Fruit fly (Drosophila melanogaster) whole organism, wandering third instar larva: ENCODE results near the gene CG33333.

ENCODE experiments used
- Abd-B ChIP-seq: fragments of >200 bp; optimal IDR thresholded peaks from 2 replicates; lab custom pipeline; 2017; ENCODE audit warnings: missing biosample characterization, missing genetic modification characterization
- CG9705 ChIP-seq: fragments of 200-800 bp; sonication (Bioruptor generic); optimal IDR thresholded peaks from 2 replicates; lab custom pipeline; 2018; ENCODE audit warnings: missing biosample characterization, mild to moderate bottlenecking, missing genetic modification characterization
- CrebA ChIP-seq: fragments of 200-800 bp; sonication (Bioruptor generic); optimal IDR thresholded peaks from 2 replicates; lab custom pipeline; 2016; ENCODE audit warnings: missing biosample characterization, mild to moderate bottlenecking, missing genetic modification characterization, borderline replicate concordance
- Dif ChIP-seq: fragments of 200-275, 200-300 bp; sonication (Bioruptor generic); optimal IDR thresholded peaks from 2 replicates; lab custom pipeline; 2018; ENCODE audit warnings: missing biosample characterization, missing genetic modification characterization; ENCODE audit not compliant: partially characterized antibody
- GATAd ChIP-seq: sonication (Bioruptor generic); optimal IDR thresholded peaks from 2 replicates; lab custom pipeline; 2016; ENCODE audit warnings: missing biosample characterization, missing genetic modification characterization
- HLH106 ChIP-seq: fragments of 200-800 bp; optimal IDR thresholded peaks from 3 replicates; lab custom pipeline; 2019; ENCODE audit warnings: missing biosample characterization, mild to moderate bottlenecking, missing genetic modification characterization, moderate library complexity
- Hnf4 ChIP-seq: fragments of 200-800 bp; sonication (Bioruptor generic); optimal IDR thresholded peaks from 2 replicates; lab custom pipeline; 2016; ENCODE audit warnings: missing biosample characterization, mild to moderate bottlenecking, missing genetic modification characterization
- Hr78 ChIP-seq: fragments of >200 bp; optimal IDR thresholded peaks from 2 replicates; lab custom pipeline; 2017; ENCODE audit warnings: missing biosample characterization, missing genetic modification characterization
- Hr83 ChIP-seq: fragments of 200-300 bp; sonication (Bioruptor generic); optimal IDR thresholded peaks from 2 replicates; lab custom pipeline; 2016; ENCODE audit warnings: missing biosample characterization, mild to moderate bottlenecking, missing genetic modification characterization, moderate library complexity; ENCODE audit not compliant: poor library complexity, severe bottlenecking
- Jra ChIP-seq: sonication (Bioruptor generic); optimal IDR thresholded peaks from 2 replicates; lab custom pipeline; 2016; ENCODE audit warnings: missing biosample characterization, missing genetic modification characterization
- Mio ChIP-seq: sonication (Bioruptor generic); optimal IDR thresholded peaks from 2 replicates; lab custom pipeline; 2016; ENCODE audit warnings: missing biosample characterization, missing genetic modification characterization
- Myc ChIP-seq: fragments of >200 bp; optimal IDR thresholded peaks from 2 replicates; lab custom pipeline; 2017
- N ChIP-seq: fragments of >200 bp; optimal IDR thresholded peaks from 2 replicates; lab custom pipeline; 2018; ENCODE audit warnings: missing biosample characterization, missing external identifiers, missing genetic modification characterization
- OdsH ChIP-seq: fragments of 200-800 bp; sonication (Bioruptor generic); optimal IDR thresholded peaks from 2 replicates; lab custom pipeline; 2016; ENCODE audit warnings: missing biosample characterization, mild to moderate bottlenecking, missing genetic modification characterization
- Rel ChIP-seq, 2 experiments: fragments of 200-800 bp; sonication (Bioruptor generic) in 1 of 2; optimal IDR thresholded peaks; 2 replicates in 1 of 2; 3 replicates in 1 of 2; lab custom pipeline; 2016 to 2019; ENCODE audit warnings: mild to moderate bottlenecking in 2 of 2, missing biosample characterization in 2 of 2, missing genetic modification characterization in 2 of 2, moderate library complexity in 1 of 2
- Sp1 ChIP-seq: fragments of 200-800 bp; sonication (Bioruptor generic); optimal IDR thresholded peaks from 3 replicates; lab custom pipeline; 2019; ENCODE audit warnings: missing biosample characterization, mild to moderate bottlenecking, missing genetic modification characterization, moderate library complexity
- Vsx2 ChIP-seq: fragments of 200-300, 225-300 bp; sonication (Bioruptor generic); optimal IDR thresholded peaks from 2 replicates; lab custom pipeline; 2018; ENCODE audit warnings: missing biosample characterization, missing genetic modification characterization; ENCODE audit not compliant: partially characterized antibody
- br ChIP-seq: fragments of 200-800 bp; sonication (Bioruptor generic); optimal IDR thresholded peaks from 2 replicates; lab custom pipeline; 2016; ENCODE audit warnings: missing biosample characterization, missing genetic modification characterization
- dl ChIP-seq, 2 experiments: fragments of 175-275, 200-275 bp in 1 of 2; fragments of 200-275 bp in 1 of 2; sonication (Bioruptor generic); optimal IDR thresholded peaks; lab custom pipeline; 2018; ENCODE audit warnings: mild to moderate bottlenecking in 2 of 2, missing biosample characterization in 2 of 2, missing genetic modification characterization in 2 of 2, moderate library complexity in 2 of 2; ENCODE audit not compliant: partially characterized antibody in 2 of 2, insufficient read depth in 1 of 2
- dsf ChIP-seq: sonication (Bioruptor generic); optimal IDR thresholded peaks from 2 replicates; lab custom pipeline; 2016; ENCODE audit warnings: missing biosample characterization, missing genetic modification characterization, borderline replicate concordance
- ey ChIP-seq: fragments of 200-800 bp; sonication (Bioruptor generic); optimal IDR thresholded peaks from 2 replicates; lab custom pipeline; 2016; ENCODE audit warnings: missing biosample characterization, missing genetic modification characterization
- foxo ChIP-seq, 2 experiments: fragments of 200-800 bp; sonication (Bioruptor generic); optimal IDR thresholded peaks; 2 replicates in 1 of 2; 3 replicates in 1 of 2; lab custom pipeline; 2016 to 2017; ENCODE audit warnings: missing biosample characterization in 2 of 2, missing genetic modification characterization in 2 of 2
- h ChIP-seq: fragments of 200-800 bp; sonication (Bioruptor generic); optimal IDR thresholded peaks from 3 replicates; lab custom pipeline; 2016; ENCODE audit warnings: missing biosample characterization, mild to moderate bottlenecking, missing genetic modification characterization
- jim ChIP-seq: fragments of 175-275, 200-325 bp; sonication (Bioruptor generic); optimal IDR thresholded peaks from 2 replicates; lab custom pipeline; 2016; ENCODE audit warnings: missing biosample characterization, mild to moderate bottlenecking, missing genetic modification characterization
- pan ChIP-seq: fragments of >200 bp; optimal IDR thresholded peaks from 2 replicates; lab custom pipeline; 2017
- rgr ChIP-seq: fragments of 200-800 bp; sonication (Bioruptor generic); optimal IDR thresholded peaks from 3 replicates; lab custom pipeline; 2016; ENCODE audit warnings: missing biosample characterization, mild to moderate bottlenecking, missing genetic modification characterization
- sage ChIP-seq: fragments of 200-800 bp; sonication (Bioruptor generic); optimal IDR thresholded peaks from 2 replicates; lab custom pipeline; 2016; ENCODE audit warnings: missing biosample characterization, mild to moderate bottlenecking, missing genetic modification characterization
- sv ChIP-seq: fragments of 200-800 bp; sonication (Bioruptor generic); optimal IDR thresholded peaks from 3 replicates; lab custom pipeline; 2016; ENCODE audit warnings: missing biosample characterization, missing genetic modification characterization
- tai ChIP-seq: sonication (Bioruptor generic); optimal IDR thresholded peaks from 2 replicates; lab custom pipeline; 2016; ENCODE audit warnings: missing biosample characterization, missing genetic modification characterization
- usp ChIP-seq: fragments of >200 bp; optimal IDR thresholded peaks from 2 replicates; lab custom pipeline; 2017; ENCODE audit warnings: missing biosample characterization, missing genetic modification characterization
- woc ChIP-seq: sonication (Bioruptor generic); optimal IDR thresholded peaks from 2 replicates; lab custom pipeline; 2016; ENCODE audit warnings: missing biosample characterization, mild to moderate bottlenecking, missing genetic modification characterization

CG33333 gene

dm6 chr3R:17405009-17405408 lies 12.3 kb upstream of the CG33333 start, which contains the start of gene CG42823:
TSS of gene CG42823 (minus strand) at chr3R:17405109.
- TF ChIP-seq dsf (GFP tag; lab: Kevin White, UChicago) = no peak
- TF ChIP-seq CrebA (GFP tag; lab: Kevin White, UChicago) = no peak
- no peak for TF ChIP-seq Vsx2
- TF ChIP-seq Hnf4 = no peak
- no peak for TF ChIP-seq usp (GFP tag; lab: Kevin White, UChicago)

dm6 chr3R:17406411-17406810 lies 10.9 kb upstream of the CG33333 start, which contains the start of the genes CG42824 and CG42798:
TSS of gene CG42824 (minus strand) at chr3R:17406511.
TSS of gene CG42798 (plus strand) at chr3R:17406678.
- TF ChIP-seq Jra (no peak), woc (GFP tag; lab: Kevin White, UChicago) (no peak), OdsH (no peak), dl (GFP tag; optimal IDR thresholded peaks at IDR 0.05; lab: Kevin White, UChicago; ENCODE audit: insufficient read depth in 1 of 2, partially characterized antibody in 2 of 2) (no peak), Rel (GFP tag; optimal IDR thresholded peaks at IDR 0.05; lab: Kevin White, UChicago) (no peak), Rel (tag; optimal IDR thresholded peaks at IDR 0.05; lab: Kevin White, UChicago) (no peak)

- no peak for TF ChIP-seq dsf (GFP tag; lab: Kevin White, UChicago)
- TF ChIP-seq br (GFP tag; lab: Kevin White, UChicago) = no peak
- no peak for TF ChIP-seq Jra
- TF ChIP-seq Hr78 (GFP tag; lab: Kevin White, UChicago) = no peak
- no peak for TF ChIP-seq Vsx2
Observed at dm6 chr3R:17407576-17407975, 9.7 kb upstream of the CG33333 start, which contains the start of gene CG17283. TSS of gene CG17283 (plus strand) at chr3R:17407876.

dm6 chr3R:17409319-17409718 lies 7.9 kb upstream of the CG33333 start, which contains the start of gene CG5860:
TSS of gene CG5860 (plus strand) at chr3R:17409619.
- no peak for TF ChIP-seq woc (GFP tag; lab: Kevin White, UChicago)
- no peak for TF ChIP-seq foxo (GFP tag; optimal IDR thresholded peaks at IDR 0.05; lab: Kevin White, UChicago)
- TF ChIP-seq tai (GFP tag; lab: Kevin White, UChicago) = no peak
- TF ChIP-seq pan (lab: Kevin White, UChicago) = no peak
- no peak for TF ChIP-seq h (GFP tag; lab: Kevin White, UChicago)
- no peak for TF ChIP-seq Hr78 (GFP tag; lab: Kevin White, UChicago)
- no peak for TF ChIP-seq GATAd (GFP tag; lab: Kevin White, UChicago)
- no peak for TF ChIP-seq Mio (GFP tag; lab: Kevin White, UChicago)
- no peak for TF ChIP-seq dsf (GFP tag; lab: Kevin White, UChicago)
- TF ChIP-seq Myc (lab: Kevin White, UChicago) = no peak
- no peak for TF ChIP-seq Jra
- TF ChIP-seq N (GFP tag; lab: Kevin White, UChicago) = no peak
- no peak for TF ChIP-seq CG9705 (GFP tag; lab: Kevin White, UChicago)

dm6 chr3R:17410808-17411207 lies 6.5 kb upstream of the CG33333 start, which contains the start of gene CG5863:
TSS of gene CG5863 (plus strand) at chr3R:17411108.
- no peak for TF ChIP-seq br (GFP tag; lab: Kevin White, UChicago)
- no peak for TF ChIP-seq Sp1 (GFP tag; lab: Kevin White, UChicago)
- no peak for TF ChIP-seq Hr83
- TF ChIP-seq pan (lab: Kevin White, UChicago) = no peak
- no peak for TF ChIP-seq usp (GFP tag; lab: Kevin White, UChicago)
- TF ChIP-seq dl (GFP tag; optimal IDR thresholded peaks at IDR 0.05; lab: Kevin White, UChicago; ENCODE audit: insufficient read depth in 1 of 2, partially characterized antibody in 2 of 2) = no peak
- no peak for TF ChIP-seq Myc (lab: Kevin White, UChicago)
- no peak for TF ChIP-seq ey
- no peak for TF ChIP-seq woc (GFP tag; lab: Kevin White, UChicago)
- no peak for TF ChIP-seq rgr
- no peak for TF ChIP-seq Vsx2
- no peak for TF ChIP-seq GATAd (GFP tag; lab: Kevin White, UChicago)
- no peak for TF ChIP-seq Hr78 (GFP tag; lab: Kevin White, UChicago)
- no peak for TF ChIP-seq sage (GFP tag; lab: Kevin White, UChicago)
- TF ChIP-seq HLH106 (tag; lab: Kevin White, UChicago) = no peak
- TF ChIP-seq h (GFP tag; lab: Kevin White, UChicago) = no peak
- TF ChIP-seq Abd-B (GFP tag; lab: Kevin White, UChicago) = no peak
- TF ChIP-seq sv (GFP tag; lab: Kevin White, UChicago) = no peak
- no peak for TF ChIP-seq jim (GFP tag; lab: Kevin White, UChicago)
- no peak for TF ChIP-seq Dif
